Fruit fly (Drosophila melanogaster): Measurements from ENCODE around the gene CycH.

The CycH gene

dm6 chr3L:21821780-21822179, at the start of gene CycH (continued):
- TF ChIP-seq CG18599 (GFP tag; optimal IDR thresholded peaks at IDR 0.05) (no peak), fu2 (GFP tag; optimal IDR thresholded peaks at IDR 0.05) (peak; percentile 21), Hr39 (optimal IDR thresholded peaks at IDR 0.05) (no peak), Mrtf (GFP tag; IDR thresholded peaks at IDR 0.05) (no peak), insv (GFP tag; optimal IDR thresholded peaks at IDR 0.05) (peak in 1 of 2 experiments; percentile 1), CG11398 (GFP tag; optimal IDR thresholded peaks at IDR 0.05) (peak; percentile 13), tgo (GFP tag; IDR thresholded peaks at IDR 0.05) (no peak), ftz-f1 (GFP tag; optimal IDR thresholded peaks at IDR 0.05) (peak; percentile 25), trh (GFP tag; optimal IDR thresholded peaks at IDR 0.05) (no peak), CG8388 (GFP tag; optimal IDR thresholded peaks at IDR 0.05) (no peak), tx (GFP tag; optimal IDR thresholded peaks at IDR 0.05) (no peak), CG4730 (GFP tag; IDR thresholded peaks at IDR 0.05) (no peak), NC2α (GFP tag; optimal IDR thresholded peaks at IDR 0.05) (no peak), CG1529 (GFP tag; optimal IDR thresholded peaks at IDR 0.05) (no peak), CG6813 (GFP tag; optimal IDR thresholded peaks at IDR 0.05) (no peak), pita (GFP tag; optimal IDR thresholded peaks at IDR 0.05) (no peak), Hsf (GFP tag; optimal IDR thresholded peaks at IDR 0.05) (peak; percentile 42), bbx (GFP tag; IDR thresholded peaks at IDR 0.05; ENCODE audit: partially characterized antibody) (no peak), caup (GFP tag; optimal IDR thresholded peaks at IDR 0.05; ENCODE audit: severe bottlenecking) (no peak), Ravus (GFP tag; IDR thresholded peaks at IDR 0.05) (no peak), Max (GFP tag; optimal IDR thresholded peaks at IDR 0.05) (no peak), CG4282 (GFP tag; optimal IDR thresholded peaks at IDR 0.05) (no peak), mld (GFP tag; IDR thresholded peaks at IDR 0.05; ENCODE audit: partially characterized antibody) (no peak), pzg (GFP tag; optimal IDR thresholded peaks at IDR 0.05) (peak; percentile 66), CG18476 (GFP tag; optimal IDR thresholded peaks at IDR 0.05) (no peak), CG2129 (GFP tag; IDR thresholded peaks at IDR 0.05; ENCODE audit: partially characterized antibody) (no peak), CG6175 (GFP tag; IDR thresholded peaks at IDR 0.05) (no peak), CG3995 (GFP tag; optimal IDR thresholded peaks at IDR 0.05) (peak; percentile 97), CG30431 (GFP tag; optimal IDR thresholded peaks at IDR 0.05) (no peak), ewg (GFP tag; optimal IDR thresholded peaks at IDR 0.05) (no peak), ATbp (GFP tag; optimal IDR thresholded peaks at IDR 0.05) (no peak), CG7987 (GFP tag; optimal IDR thresholded peaks at IDR 0.05) (no peak), CG10959 (GFP tag; IDR thresholded peaks at IDR 0.05) (no peak), CG17568 (GFP tag; optimal IDR thresholded peaks at IDR 0.05) (no peak), CG3163 (GFP tag; optimal IDR thresholded peaks at IDR 0.05) (peak; percentile 10), E2f1 (GFP tag; IDR thresholded peaks at IDR 0.05) (no peak), eyg (GFP tag; optimal IDR thresholded peaks at IDR 0.05) (no peak), Scr (GFP tag; IDR thresholded peaks at IDR 0.05; ENCODE audit: partially characterized antibody) (no peak), CG18764 (GFP tag; optimal IDR thresholded peaks at IDR 0.05) (no peak), CG3281 (GFP tag; optimal IDR thresholded peaks at IDR 0.05) (no peak), fd3F (GFP tag; optimal IDR thresholded peaks at IDR 0.05) (no peak), CG14965 (GFP tag; optimal IDR thresholded peaks at IDR 0.05; ENCODE audit: borderline replicate concordance) (no peak), ham (GFP tag; IDR thresholded peaks at IDR 0.05) (no peak), ab (GFP tag; optimal IDR thresholded peaks at IDR 0.05) (no peak), twi (tag; optimal IDR thresholded peaks at IDR 0.05) (no peak), otp (GFP tag; IDR thresholded peaks at IDR 0.05) (0 out of 3 replicates have a peak, but pooled peaks have one; percentile 10), Poxn (GFP tag; IDR thresholded peaks at IDR 0.05) (no peak), CG9797 (GFP tag; optimal IDR thresholded peaks at IDR 0.05) (peak; percentile 71), bowl (GFP tag; IDR thresholded peaks at IDR 0.05) (no peak), CG15269 (tag; optimal IDR thresholded peaks at IDR 0.05) (no peak), sug (tag; optimal IDR thresholded peaks at IDR 0.05) (no peak), Dek (tag; optimal IDR thresholded peaks at IDR 0.05) (peak; percentile 22)

Measured in whole organism, embryonic.